Worm (Caenorhabditis elegans): Measurements from ENCODE around the gene nhr-40.

ce11 chrX:2585655-2586054 is 8.1 kb upstream of the nhr-40 start, which contains the start of gene H01M10.2:
- no peak for TF ChIP-seq dao-5 (tag; optimal IDR thresholded peaks at IDR 0.05)
- no peak for TF ChIP-seq him-1 (tag; optimal IDR thresholded peaks at IDR 0.05)
- TF ChIP-seq W03F9.2 (tag; optimal IDR thresholded peaks at IDR 0.05) = no peak

Data from whole organism, L4/young adult.